Worm (Caenorhabditis elegans) whole organism, L1 larva: ENCODE results near the gene ilys-5.

Experiments
- aly-2 ChIP-seq: fragments of 150-350 bp; optimal IDR thresholded peaks from 2 replicates; lab custom pipeline; 2014; ENCODE audit warnings: missing biosample characterization, missing genetic modification characterization
- lin-15B ChIP-seq: fragments of 150-350 bp; sonication (generic microtip); optimal IDR thresholded peaks from 3 replicates; lab custom pipeline; 2014; ENCODE audit warnings: missing biosample characterization, missing genetic modification characterization
- lin-39 ChIP-seq: fragments of 150-350 bp; optimal IDR thresholded peaks from 2 replicates; lab custom pipeline; 2014; ENCODE audit warnings: missing biosample characterization, missing genetic modification reagents, missing genetic modification characterization
- mdl-1 ChIP-seq, 2 experiments: fragments of 150-350 bp; optimal IDR thresholded peaks; 2 replicates each; lab custom pipeline; 2014 to 2017; ENCODE audit warnings: missing biosample characterization in 2 of 2, missing genetic modification characterization in 2 of 2, inconsistent platforms in 1 of 2
- nhr-28 ChIP-seq: fragments of 150-350 bp; optimal IDR thresholded peaks from 2 replicates; lab custom pipeline; 2014; ENCODE audit warnings: missing biosample characterization, missing genetic modification characterization
- nhr-77 ChIP-seq: fragments of 150-350 bp; optimal IDR thresholded peaks from 2 replicates; lab custom pipeline; 2014; ENCODE audit warnings: missing biosample characterization, missing genetic modification characterization
- nhr-90 ChIP-seq: sonication (generic microtip); optimal IDR thresholded peaks from 2 replicates; lab custom pipeline; 2016; ENCODE audit warnings: mild to moderate bottlenecking, missing genetic modification characterization, missing compliant biosample characterization; ENCODE audit not compliant: poor library complexity

- TF ChIP-seq aly-2 (tag; lab: Kevin White, UChicago) (no peak), nhr-28 (tag; lab: Kevin White, UChicago) (no peak), lin-39 (tag; lab: Kevin White, UChicago) (no peak), nhr-90 (no peak), nhr-77 (tag; lab: Kevin White, UChicago) (no peak), lin-15B (tag; lab: Kevin White, UChicago) (no peak), mdl-1 (tag; optimal IDR thresholded peaks at IDR 0.05; lab: Kevin White, UChicago) (no peak)
These were observed 28.9 kb downstream of the ilys-5 start for ce11 chrX:6507734-6508133.
